Worm (Caenorhabditis elegans) whole organism, L3 larva: ENCODE data around the gene fbxa-138.

ENCODE experiments used
- R02D3.7 ChIP-seq: fragments of 150-350 bp; optimal IDR thresholded peaks from 2 replicates; lab custom pipeline; 2014; ENCODE audit warnings: missing biosample characterization, missing genetic modification characterization
- aly-2 ChIP-seq: fragments of 150-350 bp; optimal IDR thresholded peaks from 2 replicates; lab custom pipeline; 2014; ENCODE audit warnings: missing biosample characterization, missing genetic modification characterization
- ama-1 ChIP-seq: fragments of 150-350 bp; optimal IDR thresholded peaks from 2 replicates; lab custom pipeline; 2018
- ceh-16 ChIP-seq: sonication (generic microtip); optimal IDR thresholded peaks from 2 replicates; lab custom pipeline; 2017; ENCODE audit warnings: missing biosample characterization, missing genetic modification characterization
- ceh-28 ChIP-seq: fragments of 150-350 bp; optimal IDR thresholded peaks from 2 replicates; lab custom pipeline; 2014; ENCODE audit warnings: missing biosample characterization, missing genetic modification reagents, missing genetic modification characterization
- ceh-82 ChIP-seq: fragments of 150-350 bp; optimal IDR thresholded peaks from 2 replicates; lab custom pipeline; 2014; ENCODE audit warnings: missing biosample characterization, missing genetic modification characterization
- ceh-9 ChIP-seq: sonication (generic microtip); optimal IDR thresholded peaks from 2 replicates; lab custom pipeline; 2018; ENCODE audit warnings: missing biosample characterization, missing genetic modification characterization
- egl-27 ChIP-seq: sonication (generic microtip); optimal IDR thresholded peaks from 4 replicates; lab custom pipeline; 2017; ENCODE audit warnings: missing biosample characterization, missing genetic modification reagents, missing genetic modification characterization
- elt-1 ChIP-seq: fragments of 150-350 bp; optimal IDR thresholded peaks from 2 replicates; lab custom pipeline; 2014; ENCODE audit warnings: missing biosample characterization, missing genetic modification characterization
- elt-2 ChIP-seq: sonication (generic microtip); optimal IDR thresholded peaks from 2 replicates; lab custom pipeline; 2016; ENCODE audit warnings: missing genetic modification reagents, mild to moderate bottlenecking, missing genetic modification characterization, missing compliant biosample characterization
- eor-1 ChIP-seq, 2 experiments: fragments of 150-350 bp; optimal IDR thresholded peaks; 2 replicates each; lab custom pipeline; 2014 to 2018; ENCODE audit warnings: missing biosample characterization in 2 of 2, missing genetic modification characterization in 2 of 2
- fkh-2 ChIP-seq: fragments of 150-350 bp; optimal IDR thresholded peaks from 2 replicates; lab custom pipeline; 2014; ENCODE audit warnings: missing biosample characterization, missing genetic modification reagents, missing genetic modification characterization
- hmg-11 ChIP-seq: sonication (generic microtip); optimal IDR thresholded peaks from 2 replicates; lab custom pipeline; 2016; ENCODE audit warnings: missing genetic modification characterization, missing compliant biosample characterization
- jun-1 ChIP-seq: fragments of 150-350 bp; optimal IDR thresholded peaks from 2 replicates; lab custom pipeline; 2014; ENCODE audit warnings: missing biosample characterization, missing genetic modification reagents, missing genetic modification characterization
- lin-15B ChIP-seq: fragments of 150-350 bp; optimal IDR thresholded peaks from 2 replicates; lab custom pipeline; 2014; ENCODE audit warnings: missing biosample characterization, missing genetic modification characterization
- lin-39 ChIP-seq: fragments of 150-350 bp; optimal IDR thresholded peaks from 2 replicates; lab custom pipeline; 2018; ENCODE audit warnings: missing biosample characterization, missing genetic modification reagents, missing genetic modification characterization
- lsy-12 ChIP-seq: sonication (generic microtip); optimal IDR thresholded peaks from 2 replicates; lab custom pipeline; 2016; ENCODE audit warnings: mild to moderate bottlenecking, missing genetic modification characterization, missing compliant biosample characterization
- mml-1 ChIP-seq: fragments of 150-350 bp; sonication (generic microtip); optimal IDR thresholded peaks from 3 replicates; lab custom pipeline; 2014; ENCODE audit warnings: missing biosample characterization, missing genetic modification characterization
- nfya-1 ChIP-seq: sonication (generic microtip); optimal IDR thresholded peaks from 2 replicates; lab custom pipeline; 2017; ENCODE audit warnings: missing genetic modification characterization, mild to moderate bottlenecking, missing compliant biosample characterization, antibody characterized with exemption, moderate library complexity; ENCODE audit not compliant: insufficient read depth
- nhr-11 ChIP-seq: fragments of 150-350 bp; optimal IDR thresholded peaks from 2 replicates; lab custom pipeline; 2014; ENCODE audit warnings: missing biosample characterization, missing genetic modification characterization
- nhr-12 ChIP-seq: fragments of 150-350 bp; optimal IDR thresholded peaks from 2 replicates; lab custom pipeline; 2014; ENCODE audit warnings: missing biosample characterization, missing genetic modification characterization
- nhr-25 ChIP-seq: sonication (generic microtip); optimal IDR thresholded peaks from 2 replicates; lab custom pipeline; 2017; ENCODE audit warnings: missing biosample characterization, missing genetic modification characterization
- nhr-28 ChIP-seq: fragments of 150-350 bp; optimal IDR thresholded peaks from 2 replicates; lab custom pipeline; 2014; ENCODE audit warnings: missing biosample characterization, missing genetic modification characterization
- nhr-76 ChIP-seq: fragments of 150-350 bp; sonication (generic microtip); optimal IDR thresholded peaks from 5 replicates; lab custom pipeline; 2014; ENCODE audit warnings: missing biosample characterization, missing genetic modification characterization
- nhr-77 ChIP-seq: fragments of 150-350 bp; optimal IDR thresholded peaks from 2 replicates; lab custom pipeline; 2014; ENCODE audit warnings: missing biosample characterization, missing genetic modification characterization
- pqm-1 ChIP-seq: fragments of 150-350 bp; optimal IDR thresholded peaks from 2 replicates; lab custom pipeline; 2017; ENCODE audit warnings: missing biosample characterization, missing genetic modification characterization, inconsistent platforms
- sea-2 ChIP-seq: fragments of 150-350 bp; sonication (generic microtip); optimal IDR thresholded peaks from 4 replicates; lab custom pipeline; 2014; ENCODE audit warnings: missing biosample characterization, missing genetic modification reagents, missing genetic modification characterization
- skn-1 ChIP-seq: fragments of 150-350 bp; optimal IDR thresholded peaks from 2 replicates; lab custom pipeline; 2014; ENCODE audit warnings: missing biosample characterization, missing genetic modification characterization
- snpc-4 ChIP-seq: fragments of 150-350 bp; optimal IDR thresholded peaks from 2 replicates; lab custom pipeline; 2014; ENCODE audit warnings: missing biosample characterization, missing genetic modification characterization
- tbx-2 ChIP-seq: sonication (generic microtip); optimal IDR thresholded peaks from 2 replicates; lab custom pipeline; 2016; ENCODE audit warnings: mild to moderate bottlenecking, missing genetic modification characterization, missing compliant biosample characterization
- unc-39 ChIP-seq: sonication (generic microtip); optimal IDR thresholded peaks from 4 replicates; lab custom pipeline; 2017; ENCODE audit warnings: missing biosample characterization, missing genetic modification characterization
- zag-1 ChIP-seq: fragments of 150-350 bp; optimal IDR thresholded peaks from 2 replicates; lab custom pipeline; 2014; ENCODE audit warnings: missing biosample characterization, missing genetic modification characterization
- ztf-11 ChIP-seq: fragments of 150-350 bp; optimal IDR thresholded peaks from 2 replicates; lab custom pipeline; 2014; ENCODE audit warnings: missing biosample characterization, missing genetic modification characterization

Gene fbxa-138

ce11 chrIII:1384092-1384491, at the start of gene fbxa-138, which contains the start of gene Y82E9BR.5:
Gene fbxa-138 (minus strand): TSS chrIII:1384252.
Gene Y82E9BR.5 (plus strand): TSS chrIII:1384370.
- peak; percentile 81 for TF ChIP-seq elt-2 (tag; lab: Kevin White, UChicago)
- peak; percentile 21 for TF ChIP-seq jun-1 (tag; lab: Kevin White, UChicago)
- TF ChIP-seq pqm-1 (tag; lab: Kevin White, UChicago): peak; percentile 32
- TF ChIP-seq ceh-82 (tag; lab: Kevin White, UChicago): no peak
- TF ChIP-seq lin-15B (tag; lab: Kevin White, UChicago): no peak

ce11 chrIII:1429920-1430437, 45.9 kb upstream of the fbxa-138 start:
- TF ChIP-seq nhr-25 (tag; lab: Kevin White, UChicago): no peak
- peak; percentile 56 for TF ChIP-seq hmg-11
- TF ChIP-seq R02D3.7 (tag; lab: Kevin White, UChicago): no peak
- peak; percentile 56 for TF ChIP-seq nfya-1 (tag; lab: Kevin White, UChicago)
- no peak for TF ChIP-seq snpc-4
- TF ChIP-seq egl-27 (tag; lab: Kevin White, UChicago): no peak
- TF ChIP-seq elt-1 (tag; lab: Kevin White, UChicago): peak; percentile 49
- no peak for TF ChIP-seq nhr-77 (tag; lab: Kevin White, UChicago)

DNA sequence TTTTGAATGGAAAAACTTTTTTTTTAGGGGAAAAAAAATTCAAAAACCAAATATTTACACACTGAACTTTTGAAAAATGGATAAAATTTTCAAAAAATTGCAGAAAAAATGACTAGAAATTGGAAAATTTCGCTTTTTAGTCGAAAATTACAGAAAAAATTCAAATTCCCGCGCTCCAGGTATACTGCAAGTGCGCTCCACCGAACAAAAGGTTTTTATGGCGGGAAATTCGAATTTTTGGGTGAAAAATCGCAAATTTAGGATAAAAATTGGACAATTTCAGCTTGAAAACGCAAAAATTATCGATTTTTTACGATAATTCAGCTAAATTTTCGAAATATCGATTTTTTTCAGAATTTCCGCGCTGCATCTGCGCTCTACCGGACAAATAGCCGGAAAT, 45.2 kb upstream of the fbxa-138 start:
- no peak for TF ChIP-seq hmg-11
- no peak for TF ChIP-seq pqm-1 (tag; lab: Kevin White, UChicago)
- TF ChIP-seq ceh-28 (tag; lab: Kevin White, UChicago): peak; percentile 45
- no peak for TF ChIP-seq nhr-25 (tag; lab: Kevin White, UChicago)
- TF ChIP-seq ceh-16 (tag; lab: Kevin White, UChicago): no peak

ce11 chrIII:1428448-1428847, 44.4 kb upstream of the fbxa-138 start:
- TF ChIP-seq nhr-12 (tag; lab: Kevin White, UChicago) (no peak), mml-1 (tag; lab: Kevin White, UChicago) (no peak), nfya-1 (tag; lab: Kevin White, UChicago) (no peak), ama-1 (lab: Kevin White, UChicago) (no peak), egl-27 (tag; lab: Kevin White, UChicago) (no peak), nhr-11 (tag; lab: Kevin White, UChicago) (no peak), nhr-76 (tag; lab: Kevin White, UChicago) (no peak), skn-1 (no peak), aly-2 (tag; lab: Kevin White, UChicago) (no peak), eor-1 (tag; optimal IDR thresholded peaks at IDR 0.05; lab: Kevin White, UChicago) (no peak), sea-2 (GFP tag; lab: Kevin White, UChicago) (no peak), ceh-16 (tag; lab: Kevin White, UChicago) (no peak), fkh-2 (no peak), lin-39 (no peak), ceh-9 (tag; lab: Kevin White, UChicago) (no peak), lsy-12 (tag; lab: Kevin White, UChicago) (no peak), unc-39 (tag; lab: Kevin White, UChicago) (no peak), zag-1 (tag; lab: Kevin White, UChicago) (no peak)

DNA sequence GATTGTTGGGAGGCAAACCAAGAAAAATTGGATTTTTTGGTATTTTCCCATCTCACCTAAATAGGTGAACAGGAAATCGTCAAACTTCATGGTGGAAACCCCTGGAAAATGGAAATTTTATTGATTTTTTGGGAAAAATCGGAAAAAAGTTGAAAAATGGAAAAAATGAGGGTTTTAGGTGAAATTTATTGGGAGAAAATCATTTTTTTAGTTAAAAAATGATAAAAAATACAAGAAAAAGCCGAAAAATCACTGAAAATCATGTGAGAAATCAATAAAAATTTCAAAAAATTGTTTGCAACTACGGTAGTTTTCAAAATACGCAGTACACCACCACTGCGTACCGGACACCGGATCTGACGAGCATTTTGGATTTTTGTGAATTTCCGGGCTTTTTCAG, 43.1 kb upstream of the fbxa-138 start, which contains the start of gene lelo-2:
TSS of gene lelo-2 (minus strand) at position 101 of the 400 bp plus-strand sequence.
- TF ChIP-seq nhr-28 (tag; lab: Kevin White, UChicago) (no peak), ztf-11 (tag; lab: Kevin White, UChicago) (no peak), pqm-1 (tag; lab: Kevin White, UChicago) (no peak), ama-1 (lab: Kevin White, UChicago) (no peak), nhr-11 (tag; lab: Kevin White, UChicago) (no peak), ceh-28 (tag; lab: Kevin White, UChicago) (no peak), ceh-16 (tag; lab: Kevin White, UChicago) (no peak), nhr-12 (tag; lab: Kevin White, UChicago) (no peak), ceh-9 (tag; lab: Kevin White, UChicago) (no peak), elt-2 (tag; lab: Kevin White, UChicago) (no peak), tbx-2 (tag; lab: Kevin White, UChicago) (no peak)
